Fruit fly (Drosophila melanogaster) whole organism, embryonic: ENCODE results near the gene ClpP.
A peak's percentile ranks its signal among the peaks of the same experiment; 100 is the strongest.

Source experiments
- Atf-2 ChIP-seq: fragments of 200-800 bp; sonication (Bioruptor generic); optimal IDR thresholded peaks from 2 replicates; lab custom pipeline; 2016; ENCODE audit warnings: missing biosample characterization, missing genetic modification characterization
- CG10209 ChIP-seq: fragments of 200-800 bp; sonication (Bioruptor generic); optimal IDR thresholded peaks from 3 replicates; lab custom pipeline; 2017; ENCODE audit warnings: missing biosample characterization, mild to moderate bottlenecking, missing genetic modification characterization, missing genetic modification reagents
- CG1024 ChIP-seq: fragments of 200-800 bp; sonication (Bioruptor generic); IDR thresholded peaks from 2 replicates; pipeline ENCODE4 v1.3.6; 2022; ENCODE audit warnings: missing biosample characterization, missing genetic modification characterization
- CG12659 ChIP-seq: fragments of 200-800 bp; sonication (Bioruptor generic); optimal IDR thresholded peaks from 3 replicates; lab custom pipeline; 2017; ENCODE audit warnings: mild to moderate bottlenecking, missing biosample characterization, missing genetic modification reagents, missing genetic modification characterization
- CG14710 ChIP-seq: fragments of 200-800 bp; sonication (Bioruptor generic); optimal IDR thresholded peaks from 3 replicates; lab custom pipeline; 2019; ENCODE audit warnings: missing biosample characterization, mild to moderate bottlenecking, missing genetic modification characterization, moderate library complexity
- CG15073 ChIP-seq: fragments of 200-800 bp; sonication (Bioruptor generic); optimal IDR thresholded peaks from 2 replicates; lab custom pipeline; 2016; ENCODE audit warnings: missing biosample characterization, missing genetic modification characterization
- CG16813 ChIP-seq: fragments of 200-800 bp; sonication (Bioruptor generic); IDR thresholded peaks from 3 replicates; pipeline ENCODE4 v1.3.6; 2022; ENCODE audit warnings: missing biosample characterization, missing genetic modification characterization; ENCODE audit not compliant: partially characterized antibody
- CG17912 ChIP-seq: fragments of 200-800 bp; sonication (Bioruptor generic); optimal IDR thresholded peaks from 2 replicates; lab custom pipeline; 2018; ENCODE audit warnings: missing biosample characterization, mild to moderate bottlenecking, missing genetic modification characterization
- CG2199 ChIP-seq: fragments of 200-800 bp; sonication (Bioruptor generic); IDR thresholded peaks from 3 replicates; pipeline ENCODE4 v1.3.6; 2022; ENCODE audit warnings: missing biosample characterization, missing genetic modification characterization
- CG2712 ChIP-seq: fragments of 200-800 bp; optimal IDR thresholded peaks from 3 replicates; lab custom pipeline; 2019; ENCODE audit warnings: missing biosample characterization, mild to moderate bottlenecking, missing genetic modification characterization, moderate library complexity
- CG30403 ChIP-seq: fragments of 200-800 bp; sonication (Bioruptor generic); optimal IDR thresholded peaks from 3 replicates; lab custom pipeline; 2016; ENCODE audit warnings: missing biosample characterization, missing genetic modification characterization
- CG3065 ChIP-seq: fragments of 200-800 bp; sonication (Bioruptor generic); optimal IDR thresholded peaks from 2 replicates; lab custom pipeline; 2016; ENCODE audit warnings: missing biosample characterization, missing genetic modification characterization
- CG3847 ChIP-seq: fragments of 200-800 bp; sonication (Bioruptor generic); IDR thresholded peaks from 2 replicates; pipeline ENCODE4 v1.3.6; 2022; ENCODE audit warnings: missing biosample characterization, missing genetic modification characterization
- CG4328 ChIP-seq: fragments of 200-800 bp; sonication (Bioruptor generic); optimal IDR thresholded peaks from 3 replicates; lab custom pipeline; 2017; ENCODE audit warnings: missing biosample characterization, missing genetic modification reagents, missing genetic modification characterization
- CG6272 ChIP-seq: fragments of 200-800 bp; sonication (Bioruptor generic); IDR thresholded peaks from 2 replicates; pipeline ENCODE4 v1.3.6; 2022; ENCODE audit warnings: missing biosample characterization, missing genetic modification characterization
- CG7745 ChIP-seq: fragments of 200-800 bp; sonication (Bioruptor generic); optimal IDR thresholded peaks from 2 replicates; lab custom pipeline; 2018; ENCODE audit warnings: missing biosample characterization, mild to moderate bottlenecking, missing genetic modification characterization, moderate library complexity
- CG7963 ChIP-seq: fragments of 200-800 bp; sonication (Bioruptor generic); IDR thresholded peaks from 3 replicates; pipeline ENCODE4 v1.3.6; 2022; ENCODE audit warnings: missing biosample characterization, missing genetic modification characterization; ENCODE audit not compliant: partially characterized antibody
- CG8924 ChIP-seq: fragments of 200-800 bp; optimal IDR thresholded peaks from 3 replicates; lab custom pipeline; 2019; ENCODE audit warnings: missing biosample characterization, mild to moderate bottlenecking, missing genetic modification characterization, moderate library complexity
- CG9437 ChIP-seq: fragments of 200-800 bp; sonication (Bioruptor generic); optimal IDR thresholded peaks from 2 replicates; lab custom pipeline; 2018; ENCODE audit warnings: missing biosample characterization, mild to moderate bottlenecking, missing genetic modification characterization
- CTCF ChIP-seq: fragments of 200-800 bp; sonication (Bioruptor generic); optimal IDR thresholded peaks from 2 replicates; lab custom pipeline; 2017; ENCODE audit warnings: missing biosample characterization, mild to moderate bottlenecking, missing genetic modification characterization, moderate library complexity
- Camta ChIP-seq: fragments of 200-800 bp; sonication (Bioruptor generic); optimal IDR thresholded peaks from 2 replicates; lab custom pipeline; 2016; ENCODE audit warnings: missing biosample characterization, missing genetic modification characterization
- Dfd ChIP-seq, 2 experiments: fragments of >200 bp; optimal IDR thresholded peaks; 2 replicates each; lab custom pipeline; 2017; ENCODE audit warnings: missing biosample characterization in 2 of 2, missing genetic modification characterization in 2 of 2
- Dll ChIP-seq: fragments of 200-800 bp; sonication (Bioruptor generic); IDR thresholded peaks from 4 replicates; pipeline ENCODE4 v1.3.6; 2022; ENCODE audit warnings: missing biosample characterization, missing genetic modification characterization; ENCODE audit not compliant: partially characterized antibody
- E2f1 ChIP-seq: fragments of 200-800 bp; sonication (Bioruptor generic); IDR thresholded peaks from 2 replicates; pipeline ENCODE4 v1.3.6; 2022; ENCODE audit warnings: missing biosample characterization, missing genetic modification characterization
- H15 ChIP-seq: fragments of 200-800 bp; sonication (Bioruptor generic); IDR thresholded peaks from 3 replicates; pipeline ENCODE4 v1.3.6; 2022; ENCODE audit warnings: missing biosample characterization, missing genetic modification characterization
- HmgZ ChIP-seq: fragments of 200-800 bp; sonication (Bioruptor generic); optimal IDR thresholded peaks from 2 replicates; lab custom pipeline; 2018; ENCODE audit warnings: missing biosample characterization, mild to moderate bottlenecking, missing genetic modification characterization
- Lpt ChIP-seq: fragments of >200 bp; optimal IDR thresholded peaks from 2 replicates; lab custom pipeline; 2018; ENCODE audit warnings: missing biosample characterization, missing genetic modification characterization
- Med ChIP-seq: fragments of 200-800 bp; sonication (Bioruptor generic); peaks from one replicate; lab custom pipeline; 2016; ENCODE audit warnings: missing biosample characterization, missing genetic modification characterization, mild to moderate bottlenecking, inconsistent platforms, moderate library complexity
- Ptx1 ChIP-seq: fragments of 200-800 bp; sonication (Bioruptor generic); IDR thresholded peaks from 2 replicates; pipeline ENCODE4 v1.3.6; 2022; ENCODE audit warnings: missing biosample characterization, missing genetic modification characterization
- Sin3A ChIP-seq: fragments of >200 bp; optimal IDR thresholded peaks from 2 replicates; lab custom pipeline; 2018
- ab ChIP-seq: fragments of 200-800 bp; sonication (Bioruptor generic); optimal IDR thresholded peaks from 2 replicates; lab custom pipeline; 2016; ENCODE audit warnings: missing biosample characterization, missing genetic modification characterization
- ara ChIP-seq: fragments of 200-800 bp; sonication (Bioruptor generic); IDR thresholded peaks from 2 replicates; pipeline ENCODE4 v1.3.6; 2022; ENCODE audit warnings: missing biosample characterization, missing genetic modification characterization
- bcd ChIP-seq: fragments of 200-800 bp; sonication (Bioruptor generic); optimal IDR thresholded peaks from 2 replicates; lab custom pipeline; 2017; ENCODE audit warnings: missing biosample characterization, mild to moderate bottlenecking, missing genetic modification characterization
- chinmo ChIP-seq: fragments of 200-800 bp; sonication (Bioruptor generic); IDR thresholded peaks from 4 replicates; pipeline ENCODE4 v1.3.6; 2022; ENCODE audit warnings: missing biosample characterization, missing genetic modification characterization; ENCODE audit not compliant: partially characterized antibody
- chn ChIP-seq: fragments of 200-800 bp; sonication (Bioruptor generic); optimal IDR thresholded peaks from 2 replicates; lab custom pipeline; 2016; ENCODE audit warnings: missing biosample characterization, missing genetic modification characterization
- dan ChIP-seq: fragments of 200-800 bp; sonication (Bioruptor generic); IDR thresholded peaks from 2 replicates; pipeline ENCODE4 v1.3.6; 2022; ENCODE audit warnings: missing biosample characterization, missing genetic modification characterization
- dimm ChIP-seq: fragments of 200-800 bp; sonication (Bioruptor generic); IDR thresholded peaks from 2 replicates; pipeline ENCODE4 v1.3.6; 2022; ENCODE audit warnings: missing biosample characterization, missing genetic modification characterization
- dmrt99B ChIP-seq: fragments of 200-800 bp; sonication (Bioruptor generic); optimal IDR thresholded peaks from 2 replicates; lab custom pipeline; 2018; ENCODE audit warnings: missing biosample characterization, mild to moderate bottlenecking, missing genetic modification characterization, moderate library complexity
- exex ChIP-seq: fragments of 200-800 bp; sonication (Bioruptor generic); optimal IDR thresholded peaks from 4 replicates; lab custom pipeline; 2018; ENCODE audit warnings: missing biosample characterization, mild to moderate bottlenecking, missing genetic modification characterization, moderate library complexity
- lilli ChIP-seq: fragments of 200-800 bp; sonication (Bioruptor generic); optimal IDR thresholded peaks from 3 replicates; lab custom pipeline; 2016; ENCODE audit warnings: missing biosample characterization, missing genetic modification characterization
- lola ChIP-seq, 3 experiments: fragments of >200 bp in 2 of 3; fragments of 200-800 bp in 1 of 3; sonication (Bioruptor generic) in 1 of 3; optimal IDR thresholded peaks; 2 replicates each; lab custom pipeline; 2017 to 2019; ENCODE audit warnings: missing biosample characterization in 3 of 3, missing genetic modification characterization in 3 of 3, mild to moderate bottlenecking in 1 of 3, moderate library complexity in 1 of 3
- nom ChIP-seq: fragments of 200-800 bp; sonication (Bioruptor generic); optimal IDR thresholded peaks from 2 replicates; lab custom pipeline; 2017; ENCODE audit warnings: missing biosample characterization, missing genetic modification characterization, mild to moderate bottlenecking, moderate library complexity, missing genetic modification reagents
- oc ChIP-seq: fragments of 200-800 bp; sonication (Bioruptor generic); optimal IDR thresholded peaks from 2 replicates; lab custom pipeline; 2018; ENCODE audit warnings: missing biosample characterization, mild to moderate bottlenecking, missing genetic modification characterization, moderate library complexity
- p53 ChIP-seq: fragments of 200-800 bp; sonication (Bioruptor generic); optimal IDR thresholded peaks from 2 replicates; lab custom pipeline; 2016; ENCODE audit warnings: missing biosample characterization, missing genetic modification characterization
- pita ChIP-seq: fragments of 200-800 bp; sonication (Bioruptor generic); optimal IDR thresholded peaks from 2 replicates; lab custom pipeline; 2017; ENCODE audit warnings: missing biosample characterization, mild to moderate bottlenecking, missing genetic modification characterization
- pzg ChIP-seq: fragments of 200-800 bp; sonication (Bioruptor generic); optimal IDR thresholded peaks from 3 replicates; lab custom pipeline; 2018; ENCODE audit warnings: missing biosample characterization, mild to moderate bottlenecking, missing genetic modification characterization, moderate library complexity
- ranshi ChIP-seq: fragments of 200-800 bp; sonication (Bioruptor generic); IDR thresholded peaks from 2 replicates; pipeline ENCODE4 v1.3.6; 2022; ENCODE audit warnings: missing biosample characterization, missing genetic modification characterization
- ro ChIP-seq: fragments of 200-800 bp; sonication (Bioruptor generic); IDR thresholded peaks from 2 replicates; pipeline ENCODE4 v1.3.6; 2022; ENCODE audit warnings: missing biosample characterization, missing genetic modification characterization
- ssp ChIP-seq: fragments of 200-800 bp; sonication (Bioruptor generic); IDR thresholded peaks from 2 replicates; pipeline ENCODE4 v1.3.6; 2022; ENCODE audit warnings: missing biosample characterization, missing genetic modification characterization

The ClpP gene

DNA sequence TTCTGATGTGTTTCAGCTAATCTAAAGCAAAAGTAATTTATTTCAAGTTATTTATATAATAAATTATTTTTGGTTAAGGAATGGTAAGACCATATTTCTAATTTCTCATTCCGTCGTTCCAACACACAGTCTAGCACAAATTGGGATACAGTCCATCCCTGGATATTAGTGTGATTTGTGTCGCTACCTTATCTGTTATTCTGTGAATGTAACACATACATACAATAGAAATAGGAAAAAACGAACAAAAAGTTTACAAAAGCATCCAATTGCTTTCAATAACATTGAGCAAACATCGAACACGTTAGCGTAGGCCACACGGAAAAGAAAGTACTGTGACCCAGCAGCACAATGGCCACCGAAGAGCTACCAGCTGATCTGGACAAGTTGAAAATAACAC lies 9.9 kb downstream of the ClpP start, which contains the start of gene CG5056 (continued):
- TF ChIP-seq chinmo (GFP tag; lab: Robert Waterston, UW) (no peak), CG9437 (GFP tag; lab: Kevin White, UChicago) (no peak), ab (no peak), Sin3A (lab: Kevin White, UChicago) (no peak), p53 (GFP tag; lab: Kevin White, UChicago) (no peak), pzg (GFP tag; lab: Kevin White, UChicago) (peak; percentile 88), CG3065 (GFP tag; lab: Kevin White, UChicago) (no peak), CG12659 (GFP tag; lab: Kevin White, UChicago) (peak; percentile 75), dimm (no peak), ara (GFP tag; lab: Robert Waterston, UW) (no peak), Med (GFP tag; lab: Kevin White, UChicago) (peak; percentile 78), CG1024 (GFP tag; lab: Robert Waterston, UW) (peak; percentile 93), ssp (GFP tag; lab: Robert Waterston, UW) (peak; percentile 39; the same call in 1 of the 2 replicates), exex (tag; lab: Kevin White, UChicago) (no peak), Lpt (no peak), CG17912 (GFP tag; lab: Kevin White, UChicago) (peak; percentile 19), H15 (GFP tag; lab: Robert Waterston, UW) (no peak), Dfd (GFP tag; optimal IDR thresholded peaks at IDR 0.05; lab: Kevin White, UChicago) (no peak), pita (GFP tag; lab: Kevin White, UChicago) (no peak), CG14710 (tag; lab: Kevin White, UChicago) (peak; percentile 65), CG10209 (no peak), Atf-2 (GFP tag; lab: Kevin White, UChicago) (no peak), Dll (GFP tag; lab: Robert Waterston, UW) (peak; percentile 28; the same call in 1 of the 4 replicates), ranshi (GFP tag; lab: Robert Waterston, UW) (no peak), CG15073 (no peak), CTCF (no peak), CG7963 (GFP tag; lab: Robert Waterston, UW) (no peak), dmrt99B (tag; lab: Kevin White, UChicago) (no peak), CG4328 (GFP tag; lab: Kevin White, UChicago) (no peak), CG7745 (tag; lab: Kevin White, UChicago) (no peak), dan (no peak), CG16813 (GFP tag; lab: Robert Waterston, UW) (no peak), CG2199 (GFP tag; lab: Robert Waterston, UW) (no peak), CG30403 (GFP tag; lab: Kevin White, UChicago) (no peak), chn (GFP tag; lab: Kevin White, UChicago) (no peak), bcd (no peak), ro (no peak), Camta (GFP tag; lab: Kevin White, UChicago) (no peak), HmgZ (tag; lab: Kevin White, UChicago) (peak; percentile 62), nom (GFP tag; lab: Kevin White, UChicago) (peak; percentile 44), lilli (GFP tag; lab: Kevin White, UChicago) (no peak), CG3847 (no peak), CG6272 (no peak), CG8924 (tag; lab: Kevin White, UChicago) (peak; percentile 59), E2f1 (GFP tag; lab: Robert Waterston, UW) (no peak), Ptx1 (GFP tag; lab: Robert Waterston, UW) (no peak), lola (GFP tag; optimal IDR thresholded peaks at IDR 0.05; lab: Kevin White, UChicago) (no peak), CG2712 (peak; percentile 63), oc (tag; lab: Kevin White, UChicago) (no peak)
